Worm (Caenorhabditis elegans) whole organism, L2 larva: ENCODE results near the gene F55C10.4.

Experiments used
- C34F6.9 ChIP-seq: fragments of 150-350 bp; optimal IDR thresholded peaks from 2 replicates; lab custom pipeline; 2014; ENCODE audit warnings: missing biosample characterization, missing genetic modification characterization
- alr-1 ChIP-seq: fragments of 150-350 bp; optimal IDR thresholded peaks from 2 replicates; lab custom pipeline; 2014; ENCODE audit warnings: missing biosample characterization, missing genetic modification characterization
- aly-2 ChIP-seq: fragments of 150-350 bp; optimal IDR thresholded peaks from 2 replicates; lab custom pipeline; 2014; ENCODE audit warnings: missing biosample characterization, missing genetic modification characterization
- ama-1 ChIP-seq: fragments of 150-350 bp; optimal IDR thresholded peaks from 2 replicates; lab custom pipeline; 2018; ENCODE audit warnings: inconsistent platforms
- crh-2 ChIP-seq: sonication (generic microtip); optimal IDR thresholded peaks from 2 replicates; lab custom pipeline; 2017; ENCODE audit warnings: missing biosample characterization, missing genetic modification characterization
- elt-1 ChIP-seq: fragments of 150-350 bp; optimal IDR thresholded peaks from 2 replicates; lab custom pipeline; 2014; ENCODE audit warnings: missing biosample characterization, missing genetic modification characterization
- lin-13 ChIP-seq: fragments of 150-350 bp; optimal IDR thresholded peaks from 2 replicates; lab custom pipeline; 2014; ENCODE audit warnings: missing biosample characterization, missing genetic modification reagents, missing genetic modification characterization
- lsy-2 ChIP-seq, 2 experiments: fragments of 150-350 bp in 1 of 2; sonication (generic microtip) in 1 of 2; optimal IDR thresholded peaks; 2 replicates each; lab custom pipeline; 2014 to 2017; ENCODE audit warnings: missing biosample characterization in 2 of 2, missing genetic modification characterization in 2 of 2
- nhr-11 ChIP-seq: fragments of 150-350 bp; optimal IDR thresholded peaks from 2 replicates; lab custom pipeline; 2014; ENCODE audit warnings: missing biosample characterization, missing genetic modification characterization
- nhr-6 ChIP-seq: fragments of 150-350 bp; optimal IDR thresholded peaks from 2 replicates; lab custom pipeline; 2014; ENCODE audit warnings: missing biosample characterization, missing genetic modification characterization
- nhr-77 ChIP-seq: fragments of 150-350 bp; optimal IDR thresholded peaks from 2 replicates; lab custom pipeline; 2014; ENCODE audit warnings: missing biosample characterization, missing genetic modification characterization
- skn-1 ChIP-seq: sonication (generic microtip); optimal IDR thresholded peaks from 2 replicates; lab custom pipeline; 2017; ENCODE audit warnings: missing biosample characterization, missing genetic modification characterization
- unc-39 ChIP-seq: fragments of 150-350 bp; optimal IDR thresholded peaks from 2 replicates; lab custom pipeline; 2014; ENCODE audit warnings: missing biosample characterization, missing genetic modification characterization
- unc-62 ChIP-seq: fragments of 150-350 bp; optimal IDR thresholded peaks from 2 replicates; lab custom pipeline; 2014; ENCODE audit warnings: missing biosample characterization, missing genetic modification reagents, missing genetic modification characterization

- no peak for TF ChIP-seq lin-13 (GFP tag; lab: Kevin White, UChicago)
- no peak for TF ChIP-seq crh-2 (tag; lab: Kevin White, UChicago)
- TF ChIP-seq alr-1 = no peak
- no peak for TF ChIP-seq ama-1 (lab: Kevin White, UChicago)
- no peak for TF ChIP-seq nhr-11
- TF ChIP-seq C34F6.9 (tag; lab: Kevin White, UChicago) = no peak
- TF ChIP-seq nhr-6 (tag; lab: Kevin White, UChicago) = no peak
- no peak for TF ChIP-seq aly-2 (tag; lab: Kevin White, UChicago)
- no peak for TF ChIP-seq nhr-77
- no peak for TF ChIP-seq elt-1
- TF ChIP-seq unc-39 (tag; lab: Kevin White, UChicago) = no peak
- TF ChIP-seq skn-1 (tag; lab: Kevin White, UChicago) = no peak
- no peak for TF ChIP-seq lsy-2 (tag; optimal IDR thresholded peaks at IDR 0.05; lab: Kevin White, UChicago)
- TF ChIP-seq unc-62 (GFP tag; lab: Kevin White, UChicago) = no peak
Measured at ce11 chrV:11385060-11385459, 1.5 kb upstream of the F55C10.4 start, which contains the start of gene col-154.
